Fruit fly (Drosophila melanogaster) whole organism, embryonic: ENCODE data around the gene CG45066.

ENCODE experiments used
- Ada2b ChIP-seq: fragments of 200-800 bp; sonication (Bioruptor generic); IDR thresholded peaks from 2 replicates; pipeline ENCODE4 v1.3.6; 2022; ENCODE audit warnings: missing biosample characterization, missing genetic modification characterization
- Bdp1 ChIP-seq: fragments of 200-800 bp; sonication (Bioruptor generic); optimal IDR thresholded peaks from 3 replicates; lab custom pipeline; 2016; ENCODE audit warnings: missing biosample characterization, missing genetic modification characterization
- CG10147 ChIP-seq: fragments of 200-800 bp; sonication (Bioruptor generic); optimal IDR thresholded peaks from 2 replicates; lab custom pipeline; 2019; ENCODE audit warnings: missing biosample characterization, mild to moderate bottlenecking, missing genetic modification characterization, moderate library complexity
- CG10267 ChIP-seq: fragments of 200-800 bp; sonication (Bioruptor generic); optimal IDR thresholded peaks from 2 replicates; lab custom pipeline; 2018; ENCODE audit warnings: missing biosample characterization, mild to moderate bottlenecking, missing genetic modification characterization, moderate library complexity
- CG10654 ChIP-seq: fragments of 200-800 bp; sonication (Bioruptor generic); optimal IDR thresholded peaks from 2 replicates; lab custom pipeline; 2016; ENCODE audit warnings: missing biosample characterization, missing genetic modification characterization
- CG12391 ChIP-seq: fragments of 200-800 bp; sonication (Bioruptor generic); optimal IDR thresholded peaks from 3 replicates; lab custom pipeline; 2018; ENCODE audit warnings: missing biosample characterization, mild to moderate bottlenecking, missing genetic modification characterization, moderate library complexity
- CG14050 ChIP-seq: fragments of 200-800 bp; sonication (Bioruptor generic); IDR thresholded peaks from 3 replicates; pipeline ENCODE4 v1.3.6; 2022; ENCODE audit warnings: missing biosample characterization, missing genetic modification characterization
- CG14710 ChIP-seq: fragments of 200-800 bp; sonication (Bioruptor generic); optimal IDR thresholded peaks from 3 replicates; lab custom pipeline; 2019; ENCODE audit warnings: missing biosample characterization, mild to moderate bottlenecking, missing genetic modification characterization, moderate library complexity
- CG14965 ChIP-seq: fragments of 200-800 bp; sonication (Bioruptor generic); optimal IDR thresholded peaks from 2 replicates; lab custom pipeline; 2016; ENCODE audit warnings: missing biosample characterization, missing genetic modification characterization, borderline replicate concordance
- CG1529 ChIP-seq: fragments of 200-800 bp; sonication (Bioruptor generic); optimal IDR thresholded peaks from 3 replicates; lab custom pipeline; 2018; ENCODE audit warnings: missing biosample characterization, missing genetic modification characterization
- CG15601 ChIP-seq: fragments of 200-800 bp; sonication (Bioruptor generic); optimal IDR thresholded peaks from 3 replicates; lab custom pipeline; 2019; ENCODE audit warnings: missing biosample characterization, mild to moderate bottlenecking, missing genetic modification characterization, moderate library complexity
- CG1647 ChIP-seq: fragments of 200-800 bp; sonication (Bioruptor generic); optimal IDR thresholded peaks from 3 replicates; lab custom pipeline; 2016; ENCODE audit warnings: missing biosample characterization, missing genetic modification characterization
- CG18262 ChIP-seq: fragments of 200-800 bp; optimal IDR thresholded peaks from 3 replicates; lab custom pipeline; 2019; ENCODE audit warnings: missing biosample characterization, mild to moderate bottlenecking, missing genetic modification characterization, moderate library complexity
- CG2129 ChIP-seq: fragments of 200-800 bp; sonication (Bioruptor generic); IDR thresholded peaks from 2 replicates; pipeline ENCODE4 v1.3.6; 2022; ENCODE audit warnings: missing biosample characterization, missing genetic modification characterization; ENCODE audit not compliant: partially characterized antibody
- CG32532 ChIP-seq: fragments of 200-800 bp; sonication (Bioruptor generic); IDR thresholded peaks from 2 replicates; pipeline ENCODE4 v1.3.6; 2022; ENCODE audit warnings: missing biosample characterization, missing genetic modification characterization
- CG33557 ChIP-seq: fragments of 200-800 bp; sonication (Bioruptor generic); optimal IDR thresholded peaks from 2 replicates; lab custom pipeline; 2019; ENCODE audit warnings: missing biosample characterization, mild to moderate bottlenecking, missing genetic modification characterization, moderate library complexity
- CG4404 ChIP-seq: fragments of 200-800 bp; sonication (Bioruptor generic); IDR thresholded peaks from 2 replicates; pipeline ENCODE4 v1.3.6; 2022; ENCODE audit warnings: missing biosample characterization, missing genetic modification characterization
- CG6254 ChIP-seq: fragments of 200-800 bp; sonication (Bioruptor generic); optimal IDR thresholded peaks from 3 replicates; lab custom pipeline; 2017; ENCODE audit warnings: mild to moderate bottlenecking, missing biosample characterization, missing genetic modification reagents, missing genetic modification characterization
- CkIIα-i1 ChIP-seq: fragments of 200-800 bp; sonication (Bioruptor generic); IDR thresholded peaks from 2 replicates; pipeline ENCODE4 v1.3.6; 2022; ENCODE audit warnings: missing biosample characterization, missing genetic modification characterization
- D ChIP-seq, 2 experiments: fragments of 200-800 bp in 1 of 2; fragments of >200 bp in 1 of 2; sonication (Bioruptor generic) in 1 of 2; optimal IDR thresholded peaks; 2 replicates in 1 of 2; 3 replicates in 1 of 2; lab custom pipeline; 2017; ENCODE audit warnings: mild to moderate bottlenecking in 1 of 2, missing biosample characterization in 1 of 2, missing genetic modification characterization in 1 of 2, missing genetic modification reagents in 1 of 2
- Dfd ChIP-seq, 2 experiments: fragments of >200 bp; optimal IDR thresholded peaks; 2 replicates each; lab custom pipeline; 2017; ENCODE audit warnings: missing biosample characterization in 2 of 2, missing genetic modification characterization in 2 of 2
- ERR ChIP-seq: fragments of 200-800 bp; sonication (Bioruptor generic); optimal IDR thresholded peaks from 2 replicates; lab custom pipeline; 2016; ENCODE audit warnings: missing biosample characterization, missing genetic modification characterization
- Fer1 ChIP-seq: fragments of 200-800 bp; sonication (Bioruptor generic); optimal IDR thresholded peaks from 2 replicates; lab custom pipeline; 2017; ENCODE audit warnings: missing biosample characterization, mild to moderate bottlenecking, missing genetic modification characterization
- Fer2 ChIP-seq: fragments of 200-800 bp; sonication (Bioruptor generic); optimal IDR thresholded peaks from 2 replicates; lab custom pipeline; 2018; ENCODE audit warnings: missing biosample characterization, mild to moderate bottlenecking, missing genetic modification characterization, moderate library complexity
- GATAe ChIP-seq: fragments of 200-800 bp; sonication (Bioruptor generic); conservative IDR thresholded peaks from 2 replicates; pipeline ENCODE4 v1.3.6; 2022; ENCODE audit warnings: missing biosample characterization, missing genetic modification characterization
- NFAT ChIP-seq: fragments of 200-800 bp; sonication (Bioruptor generic); IDR thresholded peaks from 2 replicates; pipeline ENCODE4 v1.3.6; 2022; ENCODE audit warnings: missing biosample characterization, missing genetic modification characterization
- Oli ChIP-seq: fragments of 200-800 bp; sonication (Bioruptor generic); optimal IDR thresholded peaks from 2 replicates; lab custom pipeline; 2018; ENCODE audit warnings: missing biosample characterization, mild to moderate bottlenecking, missing genetic modification characterization, moderate library complexity
- Optix ChIP-seq: fragments of 200-800 bp; sonication (Bioruptor generic); IDR thresholded peaks from 3 replicates; pipeline ENCODE4 v1.3.6; 2022; ENCODE audit warnings: missing biosample characterization, missing genetic modification characterization
- Six4 ChIP-seq: fragments of 200-800 bp; sonication (Bioruptor generic); optimal IDR thresholded peaks from 2 replicates; lab custom pipeline; 2016; ENCODE audit warnings: missing biosample characterization, missing genetic modification characterization
- Sry-δ ChIP-seq: fragments of 200-800 bp; sonication (Bioruptor generic); optimal IDR thresholded peaks from 2 replicates; lab custom pipeline; 2016; ENCODE audit warnings: missing biosample characterization, missing genetic modification characterization
- Ssrp ChIP-seq: fragments of 200-800 bp; sonication (Bioruptor generic); optimal IDR thresholded peaks from 2 replicates; lab custom pipeline; 2018; ENCODE audit warnings: missing biosample characterization, mild to moderate bottlenecking, missing genetic modification characterization, moderate library complexity
- al ChIP-seq: fragments of 200-800 bp; sonication (Bioruptor generic); IDR thresholded peaks from 2 replicates; pipeline ENCODE4 v1.3.6; 2022; ENCODE audit warnings: missing biosample characterization, missing genetic modification characterization
- amos ChIP-seq: fragments of 200-800 bp; sonication (Bioruptor generic); IDR thresholded peaks from 2 replicates; pipeline ENCODE4 v1.3.6; 2022; ENCODE audit warnings: missing biosample characterization, missing genetic modification characterization; ENCODE audit not compliant: partially characterized antibody
- eyg ChIP-seq: fragments of 200-800 bp; sonication (Bioruptor generic); optimal IDR thresholded peaks from 3 replicates; lab custom pipeline; 2016; ENCODE audit warnings: missing biosample characterization, missing genetic modification characterization
- gcm ChIP-seq: fragments of 200-800 bp; sonication (Bioruptor generic); optimal IDR thresholded peaks from 2 replicates; lab custom pipeline; 2019; ENCODE audit warnings: missing biosample characterization, mild to moderate bottlenecking, missing genetic modification characterization, moderate library complexity
- h ChIP-seq: fragments of >200 bp; optimal IDR thresholded peaks from 2 replicates; lab custom pipeline; 2017
- hb ChIP-seq: fragments of 200-800 bp; sonication (Bioruptor generic); IDR thresholded peaks from 3 replicates; pipeline ENCODE4 v1.3.6; 2022; ENCODE audit warnings: missing biosample characterization, missing genetic modification characterization; ENCODE audit not compliant: partially characterized antibody
- hth ChIP-seq: fragments of >200 bp; optimal IDR thresholded peaks from 2 replicates; lab custom pipeline; 2017; ENCODE audit warnings: inconsistent platforms
- lilli ChIP-seq: fragments of 200-800 bp; sonication (Bioruptor generic); optimal IDR thresholded peaks from 3 replicates; lab custom pipeline; 2016; ENCODE audit warnings: missing biosample characterization, missing genetic modification characterization
- luna ChIP-seq: fragments of 200-800 bp; sonication (Bioruptor generic); optimal IDR thresholded peaks from 2 replicates; lab custom pipeline; 2016; ENCODE audit warnings: missing biosample characterization, missing genetic modification characterization
- pfk ChIP-seq: fragments of 200-800 bp; sonication (Bioruptor generic); optimal IDR thresholded peaks from 2 replicates; lab custom pipeline; 2018; ENCODE audit warnings: missing biosample characterization, mild to moderate bottlenecking, missing genetic modification characterization, moderate library complexity
- pnt ChIP-seq: fragments of 200-800 bp; sonication (Bioruptor generic); optimal IDR thresholded peaks from 3 replicates; lab custom pipeline; 2016; ENCODE audit warnings: missing biosample characterization, missing genetic modification characterization
- ro ChIP-seq: fragments of 200-800 bp; sonication (Bioruptor generic); IDR thresholded peaks from 2 replicates; pipeline ENCODE4 v1.3.6; 2022; ENCODE audit warnings: missing biosample characterization, missing genetic modification characterization
- schlank ChIP-seq: fragments of 200-800 bp; sonication (Bioruptor generic); optimal IDR thresholded peaks from 2 replicates; lab custom pipeline; 2018; ENCODE audit warnings: missing biosample characterization, mild to moderate bottlenecking, missing genetic modification characterization
- slou ChIP-seq: fragments of 200-800 bp; sonication (Bioruptor generic); optimal IDR thresholded peaks from 3 replicates; lab custom pipeline; 2016; ENCODE audit warnings: missing biosample characterization, missing genetic modification characterization
- sqz ChIP-seq: fragments of 200-800 bp; sonication (Bioruptor generic); optimal IDR thresholded peaks from 3 replicates; lab custom pipeline; 2018; ENCODE audit warnings: missing biosample characterization, mild to moderate bottlenecking, missing genetic modification characterization
- tgo ChIP-seq: fragments of 200-800 bp; sonication (Bioruptor generic); IDR thresholded peaks from 3 replicates; pipeline ENCODE4 v1.3.6; 2022; ENCODE audit warnings: missing biosample characterization, missing genetic modification characterization
- tin ChIP-seq: fragments of 200-800 bp; sonication (Bioruptor generic); optimal IDR thresholded peaks from 3 replicates; lab custom pipeline; 2016; ENCODE audit warnings: missing biosample characterization, missing genetic modification characterization
- trh ChIP-seq: fragments of 200-800 bp; sonication (Bioruptor generic); optimal IDR thresholded peaks from 2 replicates; lab custom pipeline; 2016; ENCODE audit warnings: missing biosample characterization, missing genetic modification characterization
- z ChIP-seq: fragments of 200-800 bp; sonication (Bioruptor generic); IDR thresholded peaks from 3 replicates; pipeline ENCODE4 v1.3.6; 2022; ENCODE audit warnings: missing biosample characterization, missing genetic modification characterization

Gene CG45066

dm6 chr3L:3090581-3091345 is 20.3 kb downstream of the CG45066 start (continued):
- TF ChIP-seq Bdp1 (GFP tag; lab: Kevin White, UChicago) (peak; percentile 51), CG10267 (no peak), luna (GFP tag; lab: Kevin White, UChicago) (no peak), Fer2 (tag; lab: Kevin White, UChicago) (no peak), CG14965 (GFP tag; lab: Kevin White, UChicago) (no peak), ERR (GFP tag; lab: Kevin White, UChicago) (peak; percentile 30), tin (GFP tag; lab: Kevin White, UChicago) (peak; percentile 28), CG1647 (peak; percentile 19), lilli (GFP tag; lab: Kevin White, UChicago) (peak; percentile 76), Sry-δ (GFP tag; lab: Kevin White, UChicago) (peak; percentile 18), slou (GFP tag; lab: Kevin White, UChicago) (no peak), NFAT (GFP tag; lab: Robert Waterston, UW) (peak; percentile 52; the same call in 1 of the 2 replicates), CG15601 (tag; lab: Kevin White, UChicago) (peak; percentile 81), tgo (GFP tag; lab: Robert Waterston, UW) (peak; percentile 48; the same call in 2 of the 3 replicates), CG14050 (GFP tag; lab: Robert Waterston, UW) (no peak), eyg (GFP tag; lab: Kevin White, UChicago) (no peak), gcm (GFP tag; lab: Kevin White, UChicago) (no peak), Optix (no peak), CG10147 (GFP tag; lab: Kevin White, UChicago) (no peak), CkIIα-i1 (GFP tag; lab: Robert Waterston, UW) (no peak), h (lab: Kevin White, UChicago) (no peak), CG32532 (GFP tag; lab: Robert Waterston, UW) (peak; percentile 51; the same call in 1 of the 2 replicates), z (GFP tag; lab: Robert Waterston, UW) (0 out of 3 replicates have a peak, but pooled peaks have one; percentile 44), sqz (GFP tag; lab: Kevin White, UChicago) (peak; percentile 62), hth (lab: Kevin White, UChicago) (no peak), CG1529 (no peak), CG12391 (tag; lab: Kevin White, UChicago) (peak; percentile 38), GATAe (GFP tag; lab: Robert Waterston, UW) (no peak), Six4 (GFP tag; lab: Kevin White, UChicago) (no peak), pfk (GFP tag; lab: Kevin White, UChicago) (no peak), CG6254 (GFP tag; lab: Kevin White, UChicago) (peak; percentile 19), al (no peak), CG2129 (GFP tag; lab: Robert Waterston, UW) (no peak), Oli (tag; lab: Kevin White, UChicago) (no peak), schlank (no peak), Fer1 (peak; percentile 57), trh (GFP tag; lab: Kevin White, UChicago) (no peak), CG4404 (GFP tag; lab: Robert Waterston, UW) (no peak), CG10654 (no peak), Ssrp (tag; lab: Kevin White, UChicago) (peak; percentile 31), Ada2b (GFP tag; lab: Robert Waterston, UW) (no peak), Dfd (GFP tag; optimal IDR thresholded peaks at IDR 0.05; lab: Kevin White, UChicago) (no peak), amos (GFP tag; lab: Robert Waterston, UW) (peak; percentile 50; the same call in 1 of the 2 replicates), CG14710 (tag; lab: Kevin White, UChicago) (peak; percentile 37), D (optimal IDR thresholded peaks at IDR 0.05; lab: Kevin White, UChicago) (no peak), D (GFP tag; optimal IDR thresholded peaks at IDR 0.05; lab: Kevin White, UChicago) (no peak), pnt (GFP tag; lab: Kevin White, UChicago) (no peak), ro (no peak), CG33557 (peak; percentile 50), CG18262 (tag; lab: Kevin White, UChicago) (peak; percentile 56), hb (GFP tag; lab: Robert Waterston, UW) (no peak)
